Worm (Caenorhabditis elegans): ENCODE results near the gene srh-268.

DNA sequence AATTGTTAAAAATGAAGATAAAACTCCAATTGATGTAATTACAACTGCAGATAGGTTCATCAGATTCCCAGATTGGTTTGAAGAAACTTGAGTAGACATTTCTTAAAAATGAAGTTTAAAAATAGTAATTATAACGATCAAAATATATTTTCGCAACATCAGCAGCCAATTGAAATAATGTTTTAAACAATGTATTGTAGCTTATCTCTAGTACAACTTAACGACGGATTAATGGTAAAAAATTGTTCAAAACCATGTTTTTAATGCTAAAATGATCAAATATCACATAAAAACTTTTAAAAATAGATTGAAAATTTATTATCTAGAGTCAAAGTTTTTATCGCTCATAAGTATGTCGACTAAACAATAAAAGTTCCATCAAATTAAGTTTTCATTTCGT is 43.9 kb upstream of the srh-268 start, which contains the start of gene srbc-11:
- TF ChIP-seq W03F9.2 (tag; optimal IDR thresholded peaks at IDR 0.05) (no peak), him-1 (tag; optimal IDR thresholded peaks at IDR 0.05) (no peak), dao-5 (tag; optimal IDR thresholded peaks at IDR 0.05) (no peak)

All from whole organism, L4/young adult.